Fruit fly (Drosophila melanogaster): ENCODE data around the gene CG14455.

The CG14455 gene

DNA sequence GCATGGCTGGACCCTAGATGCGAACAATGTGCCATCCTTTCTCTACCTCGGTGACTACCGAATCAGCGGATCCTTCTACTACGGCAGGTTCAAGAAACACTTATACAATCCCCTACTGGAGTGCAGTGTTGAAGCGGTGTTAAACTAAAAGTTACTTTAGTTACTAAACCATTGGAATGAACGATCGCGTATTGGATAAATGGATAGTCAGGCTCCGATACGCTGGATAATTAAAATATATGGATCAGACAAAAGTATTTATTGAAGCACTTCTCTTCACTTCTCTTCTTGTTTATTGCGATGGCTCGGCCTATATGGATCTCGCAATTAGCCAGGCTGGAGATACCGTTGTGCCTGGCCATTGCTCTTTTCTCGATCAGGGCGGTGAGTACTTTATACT lies 38.5 kb downstream of the CG14455 start, which contains the start of gene CG33770:
Gene CG33770, plus strand, starts transcription at position 301 of the 400 bp plus-strand sequence.
- TF ChIP-seq Optix (GFP tag; IDR thresholded peaks at IDR 0.05) (no peak), sr (GFP tag; IDR thresholded peaks at IDR 0.05) (no peak), usp (GFP tag; optimal IDR thresholded peaks at IDR 0.05) (no peak), wdn (GFP tag; IDR thresholded peaks at IDR 0.05) (no peak), onecut (GFP tag; IDR thresholded peaks at IDR 0.05) (no peak), Antp (GFP tag; optimal IDR thresholded peaks at IDR 0.05) (no peak), unc-4 (GFP tag; IDR thresholded peaks at IDR 0.05; ENCODE audit: partially characterized antibody) (no peak), Neu2 (GFP tag; optimal IDR thresholded peaks at IDR 0.05; ENCODE audit: borderline replicate concordance) (no peak), CG8281 (tag; optimal IDR thresholded peaks at IDR 0.05) (no peak), mam (GFP tag; optimal IDR thresholded peaks at IDR 0.05) (no peak), sug (tag; optimal IDR thresholded peaks at IDR 0.05) (no peak), CG5953 (GFP tag; IDR thresholded peaks at IDR 0.05) (no peak), CG8944 (GFP tag; optimal IDR thresholded peaks at IDR 0.05) (no peak), CG1603 (tag; optimal IDR thresholded peaks at IDR 0.05) (no peak), cato (GFP tag; optimal IDR thresholded peaks at IDR 0.05; ENCODE audit: borderline replicate concordance) (no peak), CG13775 (GFP tag; optimal IDR thresholded peaks at IDR 0.05) (no peak), CG18599 (GFP tag; optimal IDR thresholded peaks at IDR 0.05) (no peak), CTCF (GFP tag; optimal IDR thresholded peaks at IDR 0.05) (no peak), prd (optimal IDR thresholded peaks at IDR 0.05) (no peak), prd (GFP tag; IDR thresholded peaks at IDR 0.05) (no peak), chn (GFP tag; optimal IDR thresholded peaks at IDR 0.05) (no peak)

- TF ChIP-seq CG6272 (GFP tag; IDR thresholded peaks at IDR 0.05): no peak
- no peak for TF ChIP-seq slbo (GFP tag; IDR thresholded peaks at IDR 0.05)
- TF ChIP-seq Eip74EF (GFP tag; optimal IDR thresholded peaks at IDR 0.05): no peak
- TF ChIP-seq CG6654 (GFP tag; optimal IDR thresholded peaks at IDR 0.05): no peak
- no peak for TF ChIP-seq caup (GFP tag; optimal IDR thresholded peaks at IDR 0.05; ENCODE audit: severe bottlenecking)
- TF ChIP-seq Doc3 (GFP tag; IDR thresholded peaks at IDR 0.05; ENCODE audit: partially characterized antibody): no peak
- no peak for TF ChIP-seq Hey (tag; optimal IDR thresholded peaks at IDR 0.05)
- TF ChIP-seq ash1 (GFP tag; optimal IDR thresholded peaks at IDR 0.05): no peak
- TF ChIP-seq pb (GFP tag; optimal IDR thresholded peaks at IDR 0.05): no peak
- no peak for TF ChIP-seq abd-A (tag; optimal IDR thresholded peaks at IDR 0.05)
- no peak for TF ChIP-seq Usf (GFP tag; optimal IDR thresholded peaks at IDR 0.05)
- TF ChIP-seq Ets65A (GFP tag): no peak
- TF ChIP-seq zen (tag; optimal IDR thresholded peaks at IDR 0.05): no peak
- no peak for TF ChIP-seq nerfin-2 (GFP tag; IDR thresholded peaks at IDR 0.05; ENCODE audit: partially characterized antibody)
- TF ChIP-seq Trl (optimal IDR thresholded peaks at IDR 0.05): no peak
- no peak for TF ChIP-seq Trl (GFP tag; optimal IDR thresholded peaks at IDR 0.05)
Observed at dm6 chr3L:22647627-22648026, 39.3 kb downstream of the CG14455 start, which contains the start of gene CG33769. CG33769 (plus strand) TSS chr3L:22647927.

DNA sequence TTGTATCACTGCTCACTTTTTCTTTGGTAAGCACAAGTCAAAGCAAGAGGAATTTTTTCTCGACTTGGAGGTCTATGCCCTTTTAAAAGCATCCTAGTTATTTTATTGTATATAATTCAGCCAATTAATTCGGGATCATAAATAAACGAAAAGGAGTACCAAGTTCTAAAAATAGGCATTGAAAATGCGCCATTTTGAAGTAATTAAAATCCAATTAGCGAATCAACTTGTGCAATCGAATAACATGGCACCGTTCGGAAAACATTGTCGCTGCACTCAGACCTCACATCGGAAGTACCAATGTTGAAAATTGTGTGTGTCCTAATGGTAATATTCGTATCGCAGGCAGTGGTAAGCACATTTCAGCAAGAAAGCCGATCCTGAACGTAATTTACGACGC lies 40.0 kb downstream of the CG14455 start, which contains the start of gene CG33768:
Gene CG33768, plus strand, starts transcription at position 301 of the 400 bp plus-strand sequence.
- TF ChIP-seq CG7839 (tag; optimal IDR thresholded peaks at IDR 0.05): no peak
- no peak for TF ChIP-seq CG7987 (GFP tag; optimal IDR thresholded peaks at IDR 0.05)
- no peak for TF ChIP-seq pho (GFP tag; optimal IDR thresholded peaks at IDR 0.05)
- TF ChIP-seq dm (GFP tag; optimal IDR thresholded peaks at IDR 0.05): no peak
- no peak for TF ChIP-seq CG2129 (GFP tag; IDR thresholded peaks at IDR 0.05; ENCODE audit: partially characterized antibody)
- TF ChIP-seq unpg (GFP tag; optimal IDR thresholded peaks at IDR 0.05): no peak
- no peak for TF ChIP-seq CG2120 (GFP tag; optimal IDR thresholded peaks at IDR 0.05)
- TF ChIP-seq CG42726 (GFP tag; IDR thresholded peaks at IDR 0.05; ENCODE audit: partially characterized antibody): no peak
- TF ChIP-seq gro (GFP tag; optimal IDR thresholded peaks at IDR 0.05): no peak
- TF ChIP-seq CG12659 (GFP tag; optimal IDR thresholded peaks at IDR 0.05): no peak
